Worm (Caenorhabditis elegans): ENCODE results near the gene C13B9.2.

C13B9.2 gene

DNA sequence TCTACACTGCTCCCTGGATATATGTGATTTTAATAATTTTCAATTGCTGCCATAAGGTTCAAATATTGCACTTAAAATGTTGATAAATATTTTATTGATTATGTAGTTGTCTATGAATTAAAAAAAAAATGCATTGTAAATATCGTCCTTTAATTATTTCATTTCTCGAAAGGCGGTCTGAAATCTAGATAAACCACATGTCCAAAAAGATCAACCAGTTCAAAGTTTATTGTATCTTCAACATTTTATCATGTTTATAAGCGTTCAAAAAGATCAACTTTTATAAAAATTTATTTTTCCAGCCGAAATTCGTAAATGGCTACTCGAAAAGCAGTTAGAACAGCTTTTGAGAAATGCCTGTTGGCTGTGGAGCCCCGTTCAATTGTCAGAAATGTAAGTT, at the start of gene C13B9.2:
Gene C13B9.2, plus strand, starts transcription at position 301 of the 400 bp plus-strand sequence.
- TF ChIP-seq ref-1 (GFP tag; conservative IDR thresholded peaks at IDR 0.05) (no peak), med-1 (GFP tag; optimal IDR thresholded peaks at IDR 0.05; ENCODE audit: insufficient read depth) (no peak), ztf-29 (GFP tag; IDR thresholded peaks at IDR 0.05) (no peak), T22C8.4 (GFP tag; IDR thresholded peaks at IDR 0.05) (no peak), flt-1 (GFP tag; IDR thresholded peaks at IDR 0.05) (no peak), cog-1 (tag; optimal IDR thresholded peaks at IDR 0.05) (no peak), ztf-23 (GFP tag; IDR thresholded peaks at IDR 0.05) (no peak), tab-1 (GFP tag; IDR thresholded peaks at IDR 0.05) (no peak), klf-2 (GFP tag; conservative IDR thresholded peaks at IDR 0.05) (no peak)

DNA sequence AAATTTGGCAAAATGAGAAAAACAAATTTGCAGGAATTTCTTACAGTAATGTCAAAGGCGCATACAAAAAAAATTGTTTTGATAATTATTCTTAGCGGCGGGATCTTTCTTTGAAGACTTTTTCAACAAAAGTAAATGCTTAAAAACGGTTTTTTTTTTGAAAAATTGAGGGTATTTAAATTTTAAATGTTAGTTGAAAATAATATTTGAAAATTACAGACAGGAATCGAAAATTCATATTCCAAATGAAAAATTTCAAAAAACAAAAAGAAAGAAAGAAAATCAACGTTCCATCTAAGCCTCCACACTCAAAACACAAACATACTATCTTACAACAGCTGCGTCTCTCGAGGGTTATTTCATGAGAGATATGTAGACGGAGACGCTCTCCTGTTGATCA, 42.9 kb upstream of the C13B9.2 start:
- TF ChIP-seq med-1 (GFP tag; optimal IDR thresholded peaks at IDR 0.05; ENCODE audit: insufficient read depth): no peak
- no peak for TF ChIP-seq tab-1 (GFP tag; IDR thresholded peaks at IDR 0.05)
- no peak for TF ChIP-seq klf-2 (GFP tag; conservative IDR thresholded peaks at IDR 0.05)
- no peak for TF ChIP-seq flt-1 (GFP tag; IDR thresholded peaks at IDR 0.05)
- TF ChIP-seq T22C8.4 (GFP tag; IDR thresholded peaks at IDR 0.05): no peak
- no peak for TF ChIP-seq cog-1 (tag; optimal IDR thresholded peaks at IDR 0.05)
- TF ChIP-seq ref-1 (GFP tag; conservative IDR thresholded peaks at IDR 0.05): no peak

DNA sequence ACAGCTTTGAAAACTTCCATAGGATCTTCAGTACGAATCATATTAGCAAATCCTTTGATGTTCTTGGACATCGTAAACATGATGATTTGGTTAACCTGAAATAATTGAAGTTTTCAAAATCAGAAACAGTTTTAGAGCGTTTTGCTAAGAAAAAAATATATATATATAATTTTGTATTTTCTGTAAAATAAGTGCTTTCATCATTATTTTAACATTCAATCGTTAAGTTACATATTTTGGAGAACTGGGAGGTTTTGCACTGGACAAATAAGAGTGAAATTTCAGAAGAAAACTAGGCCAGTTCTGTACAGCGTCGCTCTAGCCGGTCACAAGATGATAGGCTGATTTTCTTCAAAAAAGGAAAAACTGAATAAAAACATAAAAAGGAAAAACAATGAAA, 41.5 kb upstream of the C13B9.2 start, which contains the start of gene F27B3.6:
Gene F27B3.6, minus strand, starts transcription at position 101 of the 400 bp plus-strand sequence.
- TF ChIP-seq ztf-29 (GFP tag; IDR thresholded peaks at IDR 0.05) (no peak), ztf-23 (GFP tag; IDR thresholded peaks at IDR 0.05) (no peak), ref-1 (GFP tag; conservative IDR thresholded peaks at IDR 0.05) (no peak), flt-1 (GFP tag; IDR thresholded peaks at IDR 0.05) (no peak), cog-1 (tag; optimal IDR thresholded peaks at IDR 0.05) (no peak), tab-1 (GFP tag; IDR thresholded peaks at IDR 0.05) (no peak), med-1 (GFP tag; optimal IDR thresholded peaks at IDR 0.05; ENCODE audit: insufficient read depth) (no peak), klf-2 (GFP tag; conservative IDR thresholded peaks at IDR 0.05) (no peak), T22C8.4 (GFP tag; IDR thresholded peaks at IDR 0.05) (no peak)

DNA sequence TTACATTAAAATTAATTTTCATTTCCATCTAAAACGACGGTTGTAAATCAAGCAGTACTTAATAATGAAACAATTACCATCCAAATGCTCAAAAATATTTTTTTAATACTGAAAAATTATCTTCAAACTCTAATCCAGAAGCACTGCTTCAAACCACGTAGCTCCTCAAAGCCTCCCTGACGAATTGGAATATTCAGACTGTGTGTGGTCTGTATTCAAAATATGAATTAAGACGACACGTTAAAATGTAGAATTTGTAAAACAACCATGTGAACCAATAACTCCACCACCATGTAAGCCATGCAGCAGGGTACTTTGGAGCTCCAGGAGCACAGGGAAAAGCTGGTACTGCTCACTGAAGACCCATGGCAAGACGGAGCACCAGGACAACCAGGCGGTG, 40.7 kb upstream of the C13B9.2 start, which contains the start of gene F27B3.8:
Gene F27B3.8, plus strand, starts transcription at position 301 of the 400 bp plus-strand sequence.
- TF ChIP-seq ztf-23 (GFP tag; IDR thresholded peaks at IDR 0.05) (no peak), med-1 (GFP tag; optimal IDR thresholded peaks at IDR 0.05; ENCODE audit: insufficient read depth) (no peak), ztf-29 (GFP tag; IDR thresholded peaks at IDR 0.05) (no peak)

DNA sequence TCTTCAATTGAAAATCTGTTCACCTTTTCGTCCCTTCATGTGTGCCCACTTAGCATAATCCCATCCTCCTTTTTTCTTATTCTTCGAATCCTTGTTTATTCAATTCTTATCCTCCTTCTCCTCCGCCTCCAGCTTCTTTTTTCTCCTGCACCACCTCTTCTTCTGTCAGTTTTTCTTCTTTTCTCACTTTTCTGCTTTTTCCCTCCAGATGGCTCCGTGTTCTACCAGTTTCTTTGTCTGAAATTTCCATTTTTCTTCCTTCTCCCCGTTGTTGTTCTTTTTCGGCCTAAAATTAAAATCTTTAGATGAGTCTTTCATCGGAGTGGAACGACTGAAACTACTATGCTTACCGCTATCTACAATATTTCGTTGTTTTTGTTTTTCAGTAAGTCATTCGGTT, 38.5 kb upstream of the C13B9.2 start, which contains the start of gene acr-21:
Gene acr-21, plus strand, starts transcription at position 301 of the 400 bp plus-strand sequence.
- TF ChIP-seq T22C8.4 (GFP tag; IDR thresholded peaks at IDR 0.05): no peak
- TF ChIP-seq med-1 (GFP tag; optimal IDR thresholded peaks at IDR 0.05; ENCODE audit: insufficient read depth): no peak
- TF ChIP-seq flt-1 (GFP tag; IDR thresholded peaks at IDR 0.05): no peak
- TF ChIP-seq cog-1 (tag; optimal IDR thresholded peaks at IDR 0.05): no peak
- no peak for TF ChIP-seq ztf-29 (GFP tag; IDR thresholded peaks at IDR 0.05)
- no peak for TF ChIP-seq tab-1 (GFP tag; IDR thresholded peaks at IDR 0.05)
- no peak for TF ChIP-seq ref-1 (GFP tag; conservative IDR thresholded peaks at IDR 0.05)
- no peak for TF ChIP-seq klf-2 (GFP tag; conservative IDR thresholded peaks at IDR 0.05)
- no peak for TF ChIP-seq ztf-23 (GFP tag; IDR thresholded peaks at IDR 0.05)

DNA sequence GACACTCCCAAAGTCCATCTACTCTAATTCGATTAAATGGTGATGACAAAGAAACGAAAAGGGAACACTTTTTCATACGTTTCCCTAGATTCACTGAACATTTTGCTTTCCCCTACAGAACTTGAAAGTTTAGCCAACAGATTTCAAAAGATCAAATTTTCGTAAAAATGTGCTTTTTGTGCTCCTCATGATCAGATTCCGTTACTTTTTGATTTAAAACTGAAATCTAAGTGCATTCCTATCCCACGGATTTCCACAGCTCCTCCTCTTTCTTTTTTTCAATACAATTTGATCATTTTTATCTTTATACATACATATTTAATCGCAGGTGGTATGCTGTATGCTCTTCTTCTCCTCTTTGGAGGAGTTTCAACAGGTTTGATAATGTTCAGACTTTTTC, 32.5 kb upstream of the C13B9.2 start, which contains the start of gene ddo-3:
Gene ddo-3, plus strand, starts transcription at position 301 of the 400 bp plus-strand sequence.
- no peak for TF ChIP-seq cog-1 (tag; optimal IDR thresholded peaks at IDR 0.05)
- no peak for TF ChIP-seq flt-1 (GFP tag; IDR thresholded peaks at IDR 0.05)
- no peak for TF ChIP-seq klf-2 (GFP tag; conservative IDR thresholded peaks at IDR 0.05)
- TF ChIP-seq tab-1 (GFP tag; IDR thresholded peaks at IDR 0.05): no peak

DNA sequence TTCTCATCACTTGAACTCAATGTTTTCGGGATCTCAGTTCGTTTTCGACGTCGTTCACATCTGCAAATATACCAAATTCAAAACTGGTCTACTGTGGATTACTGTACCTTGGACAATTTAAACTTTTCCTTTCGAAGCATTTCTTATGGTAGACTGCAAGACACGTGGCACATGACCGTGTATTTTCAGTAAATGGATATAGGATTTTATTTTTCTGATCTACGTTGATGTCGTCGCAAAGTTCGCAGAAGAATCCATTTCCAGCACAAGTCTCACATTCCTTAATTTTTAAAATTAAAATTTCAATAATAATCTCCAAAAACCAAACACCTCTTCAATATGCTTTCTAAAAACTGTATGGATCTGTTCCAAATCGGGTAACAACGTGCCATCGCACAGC, 30.6 kb upstream of the C13B9.2 start:
- no peak for TF ChIP-seq med-1 (GFP tag; optimal IDR thresholded peaks at IDR 0.05; ENCODE audit: insufficient read depth)
- TF ChIP-seq ref-1 (GFP tag; conservative IDR thresholded peaks at IDR 0.05): no peak
- TF ChIP-seq klf-2 (GFP tag; conservative IDR thresholded peaks at IDR 0.05): no peak
- TF ChIP-seq T22C8.4 (GFP tag; IDR thresholded peaks at IDR 0.05): no peak
- TF ChIP-seq cog-1 (tag; optimal IDR thresholded peaks at IDR 0.05): no peak
- no peak for TF ChIP-seq ztf-29 (GFP tag; IDR thresholded peaks at IDR 0.05)
- TF ChIP-seq flt-1 (GFP tag; IDR thresholded peaks at IDR 0.05): no peak
- TF ChIP-seq ztf-23 (GFP tag; IDR thresholded peaks at IDR 0.05): no peak
- TF ChIP-seq tab-1 (GFP tag; IDR thresholded peaks at IDR 0.05): no peak

DNA sequence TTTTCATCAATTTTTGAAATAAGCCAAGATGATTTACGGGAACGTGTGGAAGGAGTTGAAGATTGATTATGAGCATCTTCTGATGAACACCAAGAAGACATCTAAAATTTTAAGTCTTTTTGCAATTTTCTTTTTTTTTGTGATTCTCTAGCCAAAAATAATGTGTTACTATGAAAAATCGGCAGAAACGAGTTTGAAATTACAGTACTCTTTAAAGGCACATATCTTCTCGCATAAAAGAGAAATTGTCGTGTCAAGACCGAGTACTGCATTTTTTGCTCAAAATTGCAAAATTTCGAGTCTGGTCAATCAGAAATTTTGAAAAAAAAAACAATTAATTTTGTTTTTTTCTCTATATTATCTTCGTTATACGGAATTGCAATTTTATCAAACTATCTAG, 28.0 kb upstream of the C13B9.2 start, which contains the start of gene F20H11.1:
Gene F20H11.1, minus strand, starts transcription at position 101 of the 400 bp plus-strand sequence.
- TF ChIP-seq T22C8.4 (GFP tag; IDR thresholded peaks at IDR 0.05) (no peak), ref-1 (GFP tag; conservative IDR thresholded peaks at IDR 0.05) (no peak), ztf-23 (GFP tag; IDR thresholded peaks at IDR 0.05) (no peak), tab-1 (GFP tag; IDR thresholded peaks at IDR 0.05) (no peak)

DNA sequence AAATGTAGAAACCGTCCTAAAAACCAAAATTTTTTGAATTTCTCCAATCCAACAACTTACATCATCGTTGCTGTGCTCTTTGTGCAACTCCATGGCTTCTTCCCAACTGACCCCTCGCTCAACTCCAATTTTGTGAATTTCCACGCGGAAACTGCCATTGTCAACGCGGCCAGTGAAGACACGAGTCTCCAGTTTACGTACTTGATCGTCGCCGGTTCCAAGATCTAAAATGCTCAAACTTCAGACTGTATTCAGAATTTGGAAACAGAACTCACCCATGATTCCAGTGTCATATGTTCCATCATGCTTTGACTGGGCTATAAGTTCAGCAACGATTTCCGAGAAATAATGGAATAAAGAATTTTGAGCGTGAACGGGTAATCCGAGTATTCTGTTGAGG, 26.0 kb upstream of the C13B9.2 start:
- TF ChIP-seq ztf-29 (GFP tag; IDR thresholded peaks at IDR 0.05) (no peak), ztf-23 (GFP tag; IDR thresholded peaks at IDR 0.05) (no peak), ref-1 (GFP tag; conservative IDR thresholded peaks at IDR 0.05) (no peak), tab-1 (GFP tag; IDR thresholded peaks at IDR 0.05) (no peak), T22C8.4 (GFP tag; IDR thresholded peaks at IDR 0.05) (no peak), cog-1 (tag; optimal IDR thresholded peaks at IDR 0.05) (no peak), med-1 (GFP tag; optimal IDR thresholded peaks at IDR 0.05; ENCODE audit: insufficient read depth) (no peak), flt-1 (GFP tag; IDR thresholded peaks at IDR 0.05) (no peak), klf-2 (GFP tag; conservative IDR thresholded peaks at IDR 0.05) (no peak)

DNA sequence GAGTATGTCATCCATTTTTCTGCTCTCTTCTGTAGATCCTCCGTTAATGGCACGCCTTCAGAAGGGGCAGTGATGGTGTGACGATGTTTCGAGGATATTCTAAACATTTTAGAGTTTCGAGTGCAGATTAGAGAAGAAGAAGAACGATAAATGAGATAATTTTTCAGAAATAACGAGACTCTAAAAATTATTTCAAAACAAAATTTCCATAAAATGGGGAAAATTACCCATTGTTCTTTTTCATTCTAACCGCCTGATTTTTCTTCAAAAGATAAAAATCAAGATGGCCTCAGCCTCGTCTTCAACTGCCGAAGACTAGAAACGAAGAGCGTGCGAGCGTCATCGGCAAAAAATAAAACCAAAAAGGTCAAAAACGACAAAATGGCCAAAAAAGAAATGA, 19.0 kb upstream of the C13B9.2 start, which contains the start of gene let-765:
Gene let-765, minus strand, starts transcription at position 101 of the 400 bp plus-strand sequence.
- no peak for TF ChIP-seq klf-2 (GFP tag; conservative IDR thresholded peaks at IDR 0.05)
- no peak for TF ChIP-seq tab-1 (GFP tag; IDR thresholded peaks at IDR 0.05)
- TF ChIP-seq ztf-23 (GFP tag; IDR thresholded peaks at IDR 0.05): no peak
- no peak for TF ChIP-seq med-1 (GFP tag; optimal IDR thresholded peaks at IDR 0.05; ENCODE audit: insufficient read depth)
- no peak for TF ChIP-seq ztf-29 (GFP tag; IDR thresholded peaks at IDR 0.05)
- no peak for TF ChIP-seq cog-1 (tag; optimal IDR thresholded peaks at IDR 0.05)
- TF ChIP-seq T22C8.4 (GFP tag; IDR thresholded peaks at IDR 0.05): no peak
- TF ChIP-seq flt-1 (GFP tag; IDR thresholded peaks at IDR 0.05): no peak
- no peak for TF ChIP-seq ref-1 (GFP tag; conservative IDR thresholded peaks at IDR 0.05)
